Worm (Caenorhabditis elegans) whole organism, midembryonic: Measurements from ENCODE around the gene luc-7L3.

ENCODE experiments used
- T22C8.4 ChIP-seq: fragments of 200-800 bp; sonication (Bioruptor generic); IDR thresholded peaks from 2 replicates; pipeline ENCODE4 v1.3.6; 2022; ENCODE audit warnings: missing genetic modification characterization, missing compliant biosample characterization
- flt-1 ChIP-seq: fragments of 200-800 bp; sonication (Bioruptor generic); IDR thresholded peaks from 2 replicates; pipeline ENCODE4 v1.3.6; 2022; ENCODE audit warnings: missing genetic modification characterization, missing compliant biosample characterization
- klf-2 ChIP-seq: fragments of 200-800 bp; sonication (Bioruptor generic); conservative IDR thresholded peaks from 2 replicates; pipeline ENCODE4 v1.3.6; 2022; ENCODE audit warnings: missing genetic modification reagents, missing genetic modification characterization, missing compliant biosample characterization
- tab-1 ChIP-seq: fragments of 200-800 bp; sonication (Bioruptor generic); IDR thresholded peaks from 2 replicates; pipeline ENCODE4 v1.3.6; 2022; ENCODE audit warnings: missing genetic modification characterization, missing compliant biosample characterization
- ztf-29 ChIP-seq: fragments of 200-800 bp; sonication (Bioruptor generic); IDR thresholded peaks from 2 replicates; pipeline ENCODE4 v1.3.6; 2022; ENCODE audit warnings: missing genetic modification reagents, missing genetic modification characterization, missing compliant biosample characterization

DNA sequence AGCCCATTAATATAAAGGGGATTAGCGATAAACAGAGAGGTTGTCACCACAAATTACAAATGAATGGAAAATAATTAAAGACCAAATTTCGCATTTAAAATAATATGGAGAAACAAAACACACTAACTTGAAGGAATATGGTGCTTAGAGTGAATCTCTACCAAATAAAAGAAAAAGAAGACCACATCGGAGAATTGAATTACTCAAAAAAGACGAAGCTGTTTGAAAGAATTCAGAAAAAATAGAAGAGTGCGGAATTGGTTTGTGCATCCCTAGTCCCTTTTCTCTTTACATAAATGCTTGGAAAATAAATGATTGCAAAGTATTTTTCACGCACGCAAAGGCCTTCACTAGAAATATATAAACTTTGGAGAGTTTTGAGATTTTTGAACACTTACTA is 23.9 kb downstream of the luc-7L3 start:
- TF ChIP-seq T22C8.4 (GFP tag; lab: Robert Waterston, UW) = no peak
- TF ChIP-seq tab-1 (GFP tag; lab: Robert Waterston, UW) = no peak
- no peak for TF ChIP-seq ztf-29 (GFP tag; lab: Robert Waterston, UW)
- TF ChIP-seq flt-1 (GFP tag; lab: Robert Waterston, UW) = no peak
- TF ChIP-seq klf-2 (GFP tag; lab: Robert Waterston, UW) = no peak
